Worm (Caenorhabditis elegans) whole organism, mixed stage, embryonic: Measurements from ENCODE around the gene ceh-83.
A peak's percentile ranks its signal among the peaks of the same experiment; 100 is the strongest.

Experiments
- M03D4.4 ChIP-seq: sonication (generic microtip); optimal IDR thresholded peaks from 2 replicates; lab custom pipeline; 2017; ENCODE audit warnings: mild to moderate bottlenecking, missing genetic modification characterization, missing compliant biosample characterization
- bed-3 ChIP-seq: fragments of 200-800 bp; sonication (Bioruptor generic); optimal IDR thresholded peaks from 3 replicates; lab custom pipeline; 2018; ENCODE audit warnings: mild to moderate bottlenecking, missing genetic modification characterization, moderate library complexity, missing compliant biosample characterization
- blmp-1 ChIP-seq: fragments of 150-350 bp; optimal IDR thresholded peaks from 2 replicates; lab custom pipeline; 2014; ENCODE audit warnings: missing biosample characterization, missing genetic modification characterization
- ceh-39 ChIP-seq: fragments of 150-350 bp; optimal IDR thresholded peaks from 2 replicates; lab custom pipeline; 2014; ENCODE audit warnings: missing biosample characterization, missing genetic modification characterization
- ceh-43 ChIP-seq: fragments of 200-800 bp; sonication (Bioruptor generic); optimal IDR thresholded peaks from 2 replicates; lab custom pipeline; 2018; ENCODE audit warnings: mild to moderate bottlenecking, missing genetic modification characterization, moderate library complexity, missing compliant biosample characterization
- ces-1 ChIP-seq: fragments of 150-350 bp; optimal IDR thresholded peaks from 2 replicates; lab custom pipeline; 2014; ENCODE audit warnings: missing biosample characterization, missing genetic modification reagents, missing genetic modification characterization
- cnd-1 ChIP-seq: fragments of 200-800 bp; sonication (Bioruptor generic); optimal IDR thresholded peaks from 2 replicates; lab custom pipeline; 2018; ENCODE audit warnings: mild to moderate bottlenecking, missing genetic modification characterization, missing compliant biosample characterization
- drap-1 ChIP-seq: fragments of 200-800 bp; sonication (Bioruptor generic); optimal IDR thresholded peaks from 3 replicates; lab custom pipeline; 2018; ENCODE audit warnings: mild to moderate bottlenecking, missing genetic modification characterization, missing compliant biosample characterization
- elt-1 ChIP-seq: sonication (generic microtip); optimal IDR thresholded peaks from 2 replicates; lab custom pipeline; 2017; ENCODE audit warnings: missing genetic modification characterization, mild to moderate bottlenecking, missing compliant biosample characterization, antibody characterized with exemption, moderate library complexity, borderline replicate concordance; ENCODE audit not compliant: insufficient read depth
- elt-3 ChIP-seq: fragments of 150-350 bp; optimal IDR thresholded peaks from 2 replicates; lab custom pipeline; 2014; ENCODE audit warnings: missing biosample characterization, missing genetic modification characterization
- flh-1 ChIP-seq: fragments of 200-800 bp; sonication (Bioruptor generic); optimal IDR thresholded peaks from 2 replicates; lab custom pipeline; 2018; ENCODE audit warnings: mild to moderate bottlenecking, missing genetic modification characterization, moderate library complexity, missing compliant biosample characterization
- ham-2 ChIP-seq: fragments of 200-800 bp; sonication (Bioruptor generic); optimal IDR thresholded peaks from 2 replicates; lab custom pipeline; 2018; ENCODE audit warnings: mild to moderate bottlenecking, missing genetic modification characterization, missing compliant biosample characterization
- lin-13 ChIP-seq: fragments of 150-350 bp; optimal IDR thresholded peaks from 2 replicates; lab custom pipeline; 2014; ENCODE audit warnings: missing biosample characterization, missing genetic modification characterization
- lin-32 ChIP-seq: fragments of 200-800 bp; sonication (Bioruptor generic); optimal IDR thresholded peaks from 2 replicates; lab custom pipeline; 2018; ENCODE audit warnings: mild to moderate bottlenecking, missing genetic modification characterization, missing compliant biosample characterization
- lsy-2 ChIP-seq: fragments of 150-350 bp; optimal IDR thresholded peaks from 2 replicates; lab custom pipeline; 2014; ENCODE audit warnings: missing biosample characterization, missing genetic modification characterization
- mep-1 ChIP-seq: fragments of 150-350 bp; optimal IDR thresholded peaks from 2 replicates; lab custom pipeline; 2017; ENCODE audit warnings: missing biosample characterization, missing genetic modification reagents, missing genetic modification characterization, inconsistent platforms
- mls-2 ChIP-seq: sonication (generic microtip); optimal IDR thresholded peaks from 2 replicates; lab custom pipeline; 2016; ENCODE audit warnings: mild to moderate bottlenecking, missing genetic modification characterization, moderate library complexity, missing compliant biosample characterization
- nhr-12 ChIP-seq: fragments of 150-350 bp; optimal IDR thresholded peaks from 2 replicates; lab custom pipeline; 2014; ENCODE audit warnings: missing biosample characterization, missing genetic modification characterization
- nhr-2 ChIP-seq: fragments of 150-350 bp; optimal IDR thresholded peaks from 2 replicates; lab custom pipeline; 2014; ENCODE audit warnings: missing biosample characterization, missing genetic modification characterization
- nhr-237 ChIP-seq: fragments of 150-350 bp; optimal IDR thresholded peaks from 2 replicates; lab custom pipeline; 2014; ENCODE audit warnings: missing biosample characterization, missing genetic modification characterization
- nhr-76 ChIP-seq: sonication (generic microtip); optimal IDR thresholded peaks from 2 replicates; lab custom pipeline; 2017; ENCODE audit warnings: missing biosample characterization, missing genetic modification characterization
- pha-4 ChIP-seq: fragments of 150-350 bp; optimal IDR thresholded peaks from 2 replicates; lab custom pipeline; 2018; ENCODE audit warnings: missing biosample characterization, missing genetic modification reagents, missing genetic modification characterization
- snpc-4 ChIP-seq: fragments of 150-350 bp; optimal IDR thresholded peaks from 2 replicates; lab custom pipeline; 2014; ENCODE audit warnings: missing biosample characterization, missing genetic modification characterization
- sptf-1 ChIP-seq: sonication (generic microtip); optimal IDR thresholded peaks from 2 replicates; lab custom pipeline; 2017; ENCODE audit warnings: mild to moderate bottlenecking, missing genetic modification characterization, moderate library complexity, missing compliant biosample characterization
- tbx-8 ChIP-seq: fragments of 200-800 bp; sonication (Bioruptor generic); optimal IDR thresholded peaks from 2 replicates; lab custom pipeline; 2018; ENCODE audit warnings: mild to moderate bottlenecking, missing genetic modification characterization, moderate library complexity, missing compliant biosample characterization
- unc-120 ChIP-seq: sonication (generic microtip); optimal IDR thresholded peaks from 2 replicates; lab custom pipeline; 2017; ENCODE audit warnings: missing genetic modification characterization, missing compliant biosample characterization; ENCODE audit not compliant: poor library complexity, severe bottlenecking
- unc-39 ChIP-seq: fragments of 150-350 bp; optimal IDR thresholded peaks from 2 replicates; lab custom pipeline; 2014; ENCODE audit warnings: missing biosample characterization, missing genetic modification characterization
- zip-8 ChIP-seq: fragments of 150-350 bp; optimal IDR thresholded peaks from 2 replicates; lab custom pipeline; 2014; ENCODE audit warnings: missing biosample characterization, missing genetic modification characterization

The ceh-83 gene

DNA sequence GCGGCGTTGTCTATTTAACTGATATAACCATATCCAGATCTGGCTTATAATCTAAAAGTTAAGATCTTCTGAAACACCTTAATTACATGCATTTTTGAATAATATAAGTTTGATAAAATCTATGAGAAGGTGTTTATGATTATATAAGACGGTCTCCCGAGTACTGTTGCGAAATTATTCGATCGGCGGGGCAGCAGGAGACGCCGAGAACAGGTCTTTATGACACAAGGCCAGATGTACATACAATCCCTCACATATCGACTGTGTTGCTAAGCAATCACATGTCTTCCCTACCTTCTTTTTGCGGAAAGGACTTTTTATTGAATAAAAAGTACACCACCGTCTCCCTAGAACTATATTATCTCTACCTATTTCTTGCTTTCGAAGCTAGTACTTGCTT is 20.2 kb upstream of the ceh-83 start, which contains the start of gene fbxb-53:
Gene fbxb-53, plus strand, starts transcription at position 301 of the 400 bp plus-strand sequence.
- TF ChIP-seq elt-1 (tag; lab: Kevin White, UChicago) (peak; percentile 44), cnd-1 (tag; lab: Kevin White, UChicago) (no peak), mep-1 (tag; lab: Kevin White, UChicago) (no peak)

- TF ChIP-seq pha-4 (tag; lab: Kevin White, UChicago) (no peak), ceh-43 (GFP tag; lab: Kevin White, UChicago) (no peak), mls-2 (tag; lab: Kevin White, UChicago) (no peak), flh-1 (GFP tag; lab: Kevin White, UChicago) (no peak), snpc-4 (tag; lab: Kevin White, UChicago) (no peak), nhr-2 (tag; lab: Kevin White, UChicago) (no peak), mep-1 (tag; lab: Kevin White, UChicago) (no peak), nhr-237 (tag; lab: Kevin White, UChicago) (no peak), M03D4.4 (tag; lab: Kevin White, UChicago) (no peak), lin-13 (tag; lab: Kevin White, UChicago) (no peak), lsy-2 (no peak), sptf-1 (tag; lab: Kevin White, UChicago) (no peak), ces-1 (no peak), elt-3 (tag; lab: Kevin White, UChicago) (no peak), bed-3 (GFP tag; lab: Kevin White, UChicago) (no peak), elt-1 (tag; lab: Kevin White, UChicago) (no peak), ceh-39 (tag; lab: Kevin White, UChicago) (no peak), ham-2 (GFP tag; lab: Kevin White, UChicago) (no peak), nhr-76 (tag; lab: Kevin White, UChicago) (no peak)
Observed at ce11 chrII:1756072-1756471, 19.7 kb upstream of the ceh-83 start, which contains the start of gene F36H5.17. Gene F36H5.17 (minus strand): TSS chrII:1756172.

DNA sequence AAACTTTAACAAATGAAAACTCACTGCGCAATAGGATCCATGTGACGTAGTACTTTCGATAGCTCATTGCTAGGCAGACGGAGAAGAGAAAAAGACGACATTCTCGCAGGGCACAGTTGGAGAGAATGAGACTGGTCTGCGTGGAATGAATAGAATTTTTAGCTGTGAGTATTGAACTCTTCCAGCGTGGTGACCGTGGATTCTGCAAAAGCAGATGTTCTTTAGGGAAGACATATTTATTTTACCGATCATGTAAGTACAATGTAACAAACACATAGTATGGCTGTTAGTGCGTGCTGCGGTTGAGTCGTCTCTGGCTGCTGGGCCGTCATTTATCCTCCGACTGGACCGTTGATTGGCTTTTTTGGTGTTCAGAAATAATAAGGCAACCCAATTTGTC is 16.7 kb upstream of the ceh-83 start, which contains the start of gene F36H5.9:
Gene F36H5.9, minus strand, starts transcription at position 101 of the 400 bp plus-strand sequence.
- TF ChIP-seq ham-2 (GFP tag; lab: Kevin White, UChicago) = no peak
- no peak for TF ChIP-seq lin-13 (tag; lab: Kevin White, UChicago)
- TF ChIP-seq blmp-1 = no peak
- no peak for TF ChIP-seq elt-1 (tag; lab: Kevin White, UChicago)
- no peak for TF ChIP-seq bed-3 (GFP tag; lab: Kevin White, UChicago)
- no peak for TF ChIP-seq unc-39 (tag; lab: Kevin White, UChicago)
- TF ChIP-seq lin-32 (GFP tag; lab: Kevin White, UChicago) = no peak
- no peak for TF ChIP-seq snpc-4 (tag; lab: Kevin White, UChicago)
- no peak for TF ChIP-seq mep-1 (tag; lab: Kevin White, UChicago)
- TF ChIP-seq tbx-8 (GFP tag; lab: Kevin White, UChicago) = no peak
- no peak for TF ChIP-seq sptf-1 (tag; lab: Kevin White, UChicago)
- no peak for TF ChIP-seq elt-3 (tag; lab: Kevin White, UChicago)
- TF ChIP-seq nhr-12 = no peak
- no peak for TF ChIP-seq unc-120 (tag; lab: Kevin White, UChicago)
- TF ChIP-seq zip-8 = no peak
- no peak for TF ChIP-seq drap-1 (GFP tag; lab: Kevin White, UChicago)
- TF ChIP-seq M03D4.4 (tag; lab: Kevin White, UChicago) = no peak
- TF ChIP-seq pha-4 (tag; lab: Kevin White, UChicago) = no peak

DNA sequence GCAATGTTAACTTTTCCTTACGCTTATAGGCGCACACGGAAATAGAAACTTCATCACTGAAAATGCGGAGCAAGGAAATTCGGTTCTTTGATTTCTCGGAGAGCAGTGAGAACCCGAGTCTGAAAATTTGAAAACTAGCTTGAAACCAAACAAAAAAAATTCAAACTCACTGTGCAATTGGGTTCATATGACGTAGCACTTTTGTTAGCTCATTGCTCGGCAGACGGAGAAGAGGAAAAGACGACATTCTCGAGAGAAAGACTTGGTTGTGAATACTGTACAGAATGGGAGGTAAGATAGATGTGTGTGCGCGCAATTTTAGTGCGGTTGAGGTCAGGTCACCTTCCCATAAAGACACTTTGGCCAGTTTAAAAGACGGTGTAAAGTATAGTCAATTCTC is 14.1 kb upstream of the ceh-83 start, which contains the start of the genes F36H5.13 and F36H5.8:
Gene F36H5.13, minus strand, starts transcription at position 101 of the 400 bp plus-strand sequence.
Gene F36H5.8, minus strand, starts transcription at position 274 of the 400 bp plus-strand sequence.
- no peak for TF ChIP-seq pha-4 (tag; lab: Kevin White, UChicago)
- no peak for TF ChIP-seq lin-32 (GFP tag; lab: Kevin White, UChicago)
- no peak for TF ChIP-seq lin-13 (tag; lab: Kevin White, UChicago)
- no peak for TF ChIP-seq bed-3 (GFP tag; lab: Kevin White, UChicago)
- no peak for TF ChIP-seq nhr-2 (tag; lab: Kevin White, UChicago)

- TF ChIP-seq nhr-76 (tag; lab: Kevin White, UChicago) = no peak
- no peak for TF ChIP-seq bed-3 (GFP tag; lab: Kevin White, UChicago)
Observed at ce11 chrII:1744183-1744582, 7.8 kb upstream of the ceh-83 start, which contains the start of gene clec-19. Gene clec-19 (plus strand): TSS chrII:1744483.
